Worm (Caenorhabditis elegans) whole organism, L1 larva: ENCODE measurements around the gene C07E3.3.

Source experiments
- C16A3.4 ChIP-seq: fragments of 150-350 bp; optimal IDR thresholded peaks from 2 replicates; lab custom pipeline; 2014; ENCODE audit warnings: missing biosample characterization, missing genetic modification characterization
- aly-2 ChIP-seq: fragments of 150-350 bp; optimal IDR thresholded peaks from 2 replicates; lab custom pipeline; 2014; ENCODE audit warnings: missing biosample characterization, missing genetic modification characterization
- ama-1 ChIP-seq: fragments of 150-350 bp; optimal IDR thresholded peaks from 2 replicates; lab custom pipeline; 2014
- blmp-1 ChIP-seq: fragments of 150-350 bp; optimal IDR thresholded peaks from 2 replicates; lab custom pipeline; 2014; ENCODE audit warnings: missing biosample characterization, missing genetic modification characterization
- ceh-8 ChIP-seq: fragments of 200-800 bp; sonication (Bioruptor generic); optimal IDR thresholded peaks from 2 replicates; lab custom pipeline; 2018; ENCODE audit warnings: mild to moderate bottlenecking, missing genetic modification characterization, moderate library complexity, missing compliant biosample characterization
- ces-1 ChIP-seq: fragments of 150-350 bp; optimal IDR thresholded peaks from 2 replicates; lab custom pipeline; 2014; ENCODE audit warnings: missing biosample characterization, missing genetic modification reagents, missing genetic modification characterization
- dpl-1 ChIP-seq, 3 experiments: fragments of 150-350 bp in 2 of 3; sonication (generic microtip) in 1 of 3; optimal IDR thresholded peaks; 2 replicates each; lab custom pipeline; 2014 to 2017; ENCODE audit warnings: missing biosample characterization in 3 of 3, missing genetic modification characterization in 3 of 3, missing genetic modification reagents in 3 of 3
- efl-1 ChIP-seq, 4 experiments: fragments of 150-350 bp; optimal IDR thresholded peaks in 3 of 4; peaks in 1 of 4; 1 replicate in 1 of 4; 2 replicates in 3 of 4; lab custom pipeline; 2014; ENCODE audit warnings: missing biosample characterization in 2 of 4, missing genetic modification characterization in 2 of 4, missing genetic modification reagents in 2 of 4
- elt-3 ChIP-seq, 6 experiments: fragments of 150-350 bp in 1 of 6; sonication (generic microtip); optimal IDR thresholded peaks; 2 replicates each; lab custom pipeline; 2017 to 2018; ENCODE audit warnings: missing biosample characterization in 6 of 6, missing genetic modification characterization in 6 of 6, inconsistent platforms in 1 of 6
- fkh-8 ChIP-seq: sonication (generic microtip); optimal IDR thresholded peaks from 2 replicates; lab custom pipeline; 2016; ENCODE audit warnings: mild to moderate bottlenecking, missing genetic modification characterization, missing compliant biosample characterization
- grh-1 ChIP-seq: fragments of 200-800 bp; sonication (Bioruptor generic); IDR thresholded peaks from 2 replicates; pipeline ENCODE4 v1.3.6; 2022; ENCODE audit warnings: missing genetic modification reagents, missing genetic modification characterization, missing compliant biosample characterization
- hlh-17 ChIP-seq: fragments of 200-800 bp; sonication (Bioruptor generic); optimal IDR thresholded peaks from 2 replicates; lab custom pipeline; 2018; ENCODE audit warnings: missing genetic modification characterization, mild to moderate bottlenecking, missing compliant biosample characterization, moderate library complexity, borderline replicate concordance
- jun-1 ChIP-seq: fragments of 150-350 bp; optimal IDR thresholded peaks from 2 replicates; lab custom pipeline; 2014; ENCODE audit warnings: missing biosample characterization, missing genetic modification reagents, missing genetic modification characterization
- lin-14 ChIP-seq: fragments of 200-800 bp; sonication (Bioruptor generic); optimal IDR thresholded peaks from 2 replicates; lab custom pipeline; 2018; ENCODE audit warnings: mild to moderate bottlenecking, missing genetic modification characterization, moderate library complexity, missing compliant biosample characterization
- lin-15B ChIP-seq: fragments of 150-350 bp; sonication (generic microtip); optimal IDR thresholded peaks from 3 replicates; lab custom pipeline; 2014; ENCODE audit warnings: missing biosample characterization, missing genetic modification characterization
- lin-35 ChIP-seq, 2 experiments: fragments of 150-350 bp; optimal IDR thresholded peaks; 2 replicates each; lab custom pipeline; 2014; ENCODE audit warnings: missing biosample characterization in 2 of 2, missing genetic modification characterization in 2 of 2, missing genetic modification reagents in 2 of 2
- lir-3 ChIP-seq: sonication (generic microtip); optimal IDR thresholded peaks from 2 replicates; lab custom pipeline; 2016; ENCODE audit warnings: mild to moderate bottlenecking, missing genetic modification characterization, moderate library complexity, missing compliant biosample characterization; ENCODE audit not compliant: poor library complexity
- lsy-2 ChIP-seq, 2 experiments: fragments of 150-350 bp; optimal IDR thresholded peaks; 2 replicates each; lab custom pipeline; 2014; ENCODE audit warnings: missing biosample characterization in 2 of 2, missing genetic modification characterization in 2 of 2
- mdl-1 ChIP-seq, 2 experiments: fragments of 150-350 bp; optimal IDR thresholded peaks; 2 replicates each; lab custom pipeline; 2014 to 2017; ENCODE audit warnings: missing biosample characterization in 2 of 2, missing genetic modification characterization in 2 of 2, inconsistent platforms in 1 of 2
- mef-2 ChIP-seq: fragments of 150-350 bp; optimal IDR thresholded peaks from 2 replicates; lab custom pipeline; 2014; ENCODE audit warnings: missing biosample characterization, missing genetic modification characterization
- mep-1 ChIP-seq: fragments of 150-350 bp; optimal IDR thresholded peaks from 2 replicates; lab custom pipeline; 2014; ENCODE audit warnings: missing biosample characterization, missing genetic modification characterization
- nhr-11 ChIP-seq: fragments of 150-350 bp; optimal IDR thresholded peaks from 2 replicates; lab custom pipeline; 2014; ENCODE audit warnings: missing biosample characterization, missing genetic modification characterization
- nhr-12 ChIP-seq: sonication (generic microtip); optimal IDR thresholded peaks from 2 replicates; lab custom pipeline; 2017; ENCODE audit warnings: missing biosample characterization, missing genetic modification characterization
- nhr-19 ChIP-seq: fragments of 200-800 bp; sonication (Bioruptor generic); conservative IDR thresholded peaks from 2 replicates; pipeline ENCODE4 v1.3.6; 2022; ENCODE audit warnings: missing genetic modification characterization, missing compliant biosample characterization
- nhr-20 ChIP-seq: sonication (generic microtip); optimal IDR thresholded peaks from 2 replicates; lab custom pipeline; 2016; ENCODE audit warnings: mild to moderate bottlenecking, missing genetic modification characterization, missing compliant biosample characterization
- nhr-28 ChIP-seq: fragments of 150-350 bp; optimal IDR thresholded peaks from 2 replicates; lab custom pipeline; 2014; ENCODE audit warnings: missing biosample characterization, missing genetic modification characterization
- nhr-47 ChIP-seq: sonication (generic microtip); optimal IDR thresholded peaks from 2 replicates; lab custom pipeline; 2016; ENCODE audit warnings: mild to moderate bottlenecking, missing genetic modification characterization, moderate library complexity, missing compliant biosample characterization
- nhr-71 ChIP-seq: sonication (generic microtip); optimal IDR thresholded peaks from 2 replicates; lab custom pipeline; 2016; ENCODE audit warnings: mild to moderate bottlenecking, missing genetic modification characterization, moderate library complexity, missing compliant biosample characterization
- nhr-85 ChIP-seq: sonication (generic microtip); peaks from one replicate; lab custom pipeline; 2016; ENCODE audit warnings: missing genetic modification characterization, inconsistent platforms, missing compliant biosample characterization
- nhr-90 ChIP-seq: sonication (generic microtip); optimal IDR thresholded peaks from 2 replicates; lab custom pipeline; 2016; ENCODE audit warnings: mild to moderate bottlenecking, missing genetic modification characterization, missing compliant biosample characterization; ENCODE audit not compliant: poor library complexity
- rnt-1 ChIP-seq: sonication (generic microtip); optimal IDR thresholded peaks from 2 replicates; lab custom pipeline; 2016; ENCODE audit warnings: mild to moderate bottlenecking, missing genetic modification characterization, moderate library complexity, missing compliant biosample characterization
- skn-1 ChIP-seq: fragments of 150-350 bp; optimal IDR thresholded peaks from 2 replicates; lab custom pipeline; 2014; ENCODE audit warnings: missing biosample characterization, missing genetic modification characterization
- snpc-4 ChIP-seq: fragments of 150-350 bp; optimal IDR thresholded peaks from 2 replicates; lab custom pipeline; 2014; ENCODE audit warnings: missing biosample characterization, missing genetic modification characterization
- snu-23 ChIP-seq: sonication (generic microtip); optimal IDR thresholded peaks from 2 replicates; lab custom pipeline; 2016; ENCODE audit warnings: missing genetic modification characterization, missing compliant biosample characterization
- sox-4 ChIP-seq: sonication (generic microtip); optimal IDR thresholded peaks from 2 replicates; lab custom pipeline; 2016; ENCODE audit warnings: missing genetic modification characterization, missing compliant biosample characterization
- sptf-1 ChIP-seq: fragments of 150-350 bp; optimal IDR thresholded peaks from 2 replicates; lab custom pipeline; 2014; ENCODE audit warnings: missing biosample characterization, missing genetic modification characterization
- swsn-7 ChIP-seq: sonication (generic microtip); optimal IDR thresholded peaks from 2 replicates; lab custom pipeline; 2016; ENCODE audit warnings: missing genetic modification characterization, missing compliant biosample characterization
- unc-130 ChIP-seq: fragments of 150-350 bp; optimal IDR thresholded peaks from 2 replicates; lab custom pipeline; 2017; ENCODE audit warnings: missing biosample characterization, missing genetic modification characterization, inconsistent platforms
- unc-30 ChIP-seq: sonication (generic microtip); optimal IDR thresholded peaks from 2 replicates; lab custom pipeline; 2017; ENCODE audit warnings: missing biosample characterization, missing genetic modification characterization
- xbp-1 ChIP-seq: sonication (generic microtip); optimal IDR thresholded peaks from 2 replicates; lab custom pipeline; 2016; ENCODE audit warnings: missing genetic modification characterization, missing compliant biosample characterization

The C07E3.3 gene

DNA sequence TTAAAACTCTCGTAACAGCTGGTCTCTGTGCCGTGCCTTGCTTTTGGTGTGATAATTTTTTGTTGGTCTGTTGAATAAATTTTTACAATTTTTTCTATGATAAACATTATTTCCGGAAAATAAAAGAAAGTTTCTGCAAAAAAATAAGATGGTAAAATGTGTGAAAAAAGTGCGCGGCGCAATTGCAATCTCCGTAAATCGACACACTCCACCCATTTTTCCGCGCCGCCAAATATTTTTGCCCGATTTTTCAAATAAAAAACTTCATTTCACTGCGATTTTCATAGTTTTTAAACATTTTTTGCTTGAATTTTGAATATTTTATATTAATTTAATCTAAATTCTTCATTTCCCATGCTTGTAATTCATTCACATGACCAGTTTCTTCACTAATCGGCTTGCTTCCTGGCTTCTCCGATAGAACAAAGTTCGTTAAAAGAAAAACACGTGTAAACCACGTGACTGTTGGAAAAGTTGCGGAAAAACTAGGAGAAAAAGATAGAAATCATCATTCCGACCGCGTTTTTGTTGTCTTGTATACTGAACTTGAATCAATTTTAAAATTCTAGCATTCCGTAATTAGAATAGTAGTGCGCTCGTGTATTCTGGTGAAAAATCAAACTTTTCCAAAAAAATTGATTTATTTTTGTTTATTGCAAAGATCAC, 30.9 kb upstream of the C07E3.3 start (continued):
- TF ChIP-seq sox-4 (tag; lab: Kevin White, UChicago) (no peak), ama-1 (lab: Kevin White, UChicago) (peak; percentile 16), sptf-1 (tag; lab: Kevin White, UChicago) (no peak), mef-2 (tag; lab: Kevin White, UChicago) (no peak), rnt-1 (peak; percentile 73), fkh-8 (peak; percentile 63), dpl-1 (GFP tag; optimal IDR thresholded peaks at IDR 0.05; lab: Kevin White, UChicago) (peak; percentile 55 to 72 (median 69)), efl-1 (optimal IDR thresholded peaks at IDR 0.05; lab: Kevin White, UChicago) (peak; percentile 45 to 73), efl-1 (GFP tag; optimal IDR thresholded peaks at IDR 0.05 in 1 of 2; lab: Kevin White, UChicago) (peak; percentile 66 to 96), lsy-2 (tag; optimal IDR thresholded peaks at IDR 0.05; lab: Kevin White, UChicago) (peak; percentile 75 to 77), swsn-7 (tag; lab: Kevin White, UChicago) (peak; percentile 80), ceh-8 (GFP tag; lab: Kevin White, UChicago) (no peak), nhr-28 (tag; lab: Kevin White, UChicago) (no peak), ces-1 (GFP tag; lab: Kevin White, UChicago) (no peak), jun-1 (tag; lab: Kevin White, UChicago) (peak; percentile 54), nhr-90 (tag; lab: Kevin White, UChicago) (peak; percentile 70), lin-15B (tag; lab: Kevin White, UChicago) (peak; percentile 54), nhr-11 (no peak), aly-2 (tag; lab: Kevin White, UChicago) (no peak), hlh-17 (GFP tag; lab: Kevin White, UChicago) (no peak), lin-35 (GFP tag; optimal IDR thresholded peaks at IDR 0.05; lab: Kevin White, UChicago) (peak; percentile 57 to 76), snu-23 (GFP tag; lab: Kevin White, UChicago) (peak; percentile 80), unc-30 (tag; lab: Kevin White, UChicago) (no peak), skn-1 (peak; percentile 61), elt-3 (tag; optimal IDR thresholded peaks at IDR 0.05; lab: Kevin White, UChicago) (peak in 2 of 6 experiments; percentile 0 to 56), mep-1 (tag; lab: Kevin White, UChicago) (peak; percentile 73)
- TF ChIP-seq, all 84 proteins: peak for 46

- TF ChIP-seq jun-1 (tag; lab: Kevin White, UChicago) = peak; percentile 28
- TF ChIP-seq nhr-11 = no peak
- TF ChIP-seq snu-23 (GFP tag; lab: Kevin White, UChicago) = peak; percentile 53
- no peak for TF ChIP-seq nhr-12
- TF ChIP-seq nhr-85 = peak; percentile 88
- TF ChIP-seq C16A3.4 (tag; lab: Kevin White, UChicago) = no peak
- TF ChIP-seq swsn-7 (tag; lab: Kevin White, UChicago) = peak; percentile 14
- TF ChIP-seq lin-35 (GFP tag; optimal IDR thresholded peaks at IDR 0.05; lab: Kevin White, UChicago) = peak in 1 of 2 experiments; percentile 50
- TF ChIP-seq grh-1 (GFP tag; lab: Robert Waterston, UW) = no peak
- peak; percentile 82 for TF ChIP-seq blmp-1 (tag; lab: Kevin White, UChicago)
- TF ChIP-seq skn-1 = peak; percentile 30
- TF ChIP-seq nhr-19 (GFP tag; lab: Robert Waterston, UW) = peak; percentile 37
- no peak for TF ChIP-seq mef-2 (tag; lab: Kevin White, UChicago)
- TF ChIP-seq elt-3 (tag; optimal IDR thresholded peaks at IDR 0.05; lab: Kevin White, UChicago) = peak in 2 of 6 experiments; percentile 38 to 42
- TF ChIP-seq rnt-1 = peak; percentile 51
- no peak for TF ChIP-seq nhr-28 (tag; lab: Kevin White, UChicago)
- peak in 1 of 2 experiments; percentile 56 for TF ChIP-seq mdl-1 (tag; optimal IDR thresholded peaks at IDR 0.05; lab: Kevin White, UChicago)
- no peak for TF ChIP-seq unc-130 (tag; lab: Kevin White, UChicago)
- peak in 1 of 2 experiments; percentile 54 for TF ChIP-seq lsy-2 (tag; optimal IDR thresholded peaks at IDR 0.05; lab: Kevin White, UChicago)
- peak; percentile 18 to 22 for TF ChIP-seq efl-1 (optimal IDR thresholded peaks at IDR 0.05; lab: Kevin White, UChicago)
- TF ChIP-seq efl-1 (GFP tag; optimal IDR thresholded peaks at IDR 0.05 in 1 of 2; lab: Kevin White, UChicago) = peak in 1 of 2 experiments; percentile 92
- peak; percentile 64 for TF ChIP-seq nhr-20 (tag; lab: Kevin White, UChicago)
- peak; percentile 48 for TF ChIP-seq nhr-47
- peak; percentile 38 for TF ChIP-seq nhr-90 (tag; lab: Kevin White, UChicago)
- TF ChIP-seq mep-1 (tag; lab: Kevin White, UChicago) = peak; percentile 55
- TF ChIP-seq nhr-71 = peak; percentile 62
- TF ChIP-seq lin-14 (GFP tag; lab: Kevin White, UChicago) = peak; percentile 69
- TF ChIP-seq snpc-4 = no peak
- peak; percentile 1 for TF ChIP-seq xbp-1 (tag; lab: Kevin White, UChicago)
- TF ChIP-seq lir-3 (tag; lab: Kevin White, UChicago) = peak; percentile 18
Observed at ce11 chrII:10384680-10385383, 27.5 kb upstream of the C07E3.3 start, which contains the start of gene ztf-27. Gene ztf-27, plus strand, starts transcription at chrII:10385333.
